Fruit fly (Drosophila melanogaster): ENCODE results near the gene CG7084.
A peak's percentile ranks its signal among the peaks of the same experiment; 100 is the strongest.

CG7084 gene

dm6 chr3R:22330512-22331119 is 32.0 kb downstream of the CG7084 start, which contains the start of gene CG33721 (continued):
- TF ChIP-seq CG7786 (GFP tag; optimal IDR thresholded peaks at IDR 0.05) (no peak), Vsx1 (GFP tag; optimal IDR thresholded peaks at IDR 0.05) (peak; percentile 66), CG12071 (GFP tag; optimal IDR thresholded peaks at IDR 0.05) (no peak), Elba2 (GFP tag; optimal IDR thresholded peaks at IDR 0.05) (no peak), Dll (GFP tag; IDR thresholded peaks at IDR 0.05; ENCODE audit: partially characterized antibody) (no peak), onecut (GFP tag; IDR thresholded peaks at IDR 0.05) (no peak), CG3407 (GFP tag; optimal IDR thresholded peaks at IDR 0.05) (no peak), run (tag; optimal IDR thresholded peaks at IDR 0.05) (no peak), mirr (GFP tag; optimal IDR thresholded peaks at IDR 0.05) (no peak), CG6854 (GFP tag; optimal IDR thresholded peaks at IDR 0.05) (no peak), Deaf1 (tag; optimal IDR thresholded peaks at IDR 0.05) (no peak), bsh (GFP tag; optimal IDR thresholded peaks at IDR 0.05) (no peak), ATbp (GFP tag; optimal IDR thresholded peaks at IDR 0.05) (no peak)

DNA sequence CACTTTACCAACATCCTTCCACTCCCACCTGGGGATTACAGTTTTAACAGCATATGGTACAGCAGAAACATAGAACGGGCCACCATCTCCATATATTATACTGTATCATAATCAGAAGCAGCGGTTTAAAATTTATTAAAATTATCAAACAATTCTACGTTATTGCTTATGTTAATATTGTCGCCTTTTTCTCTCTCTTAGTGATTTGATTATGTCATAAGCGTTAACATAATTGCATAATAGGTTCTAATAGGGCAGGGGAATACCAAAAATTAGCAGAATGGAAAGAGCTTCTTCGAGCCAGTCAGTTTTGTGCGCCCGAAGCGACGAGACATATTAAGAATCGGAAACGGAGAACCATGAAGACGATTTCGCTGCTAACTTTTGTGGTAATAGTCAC is 33.1 kb downstream of the CG7084 start, which contains the start of gene CG13862:
Gene CG13862, plus strand, starts transcription at position 301 of the 400 bp plus-strand sequence.
- TF ChIP-seq cas (GFP tag; IDR thresholded peaks at IDR 0.05), result no peak
- peak; percentile 70 for TF ChIP-seq CG13894 (tag; optimal IDR thresholded peaks at IDR 0.05)
- TF ChIP-seq shn (GFP tag; optimal IDR thresholded peaks at IDR 0.05), result no peak
- TF ChIP-seq CG11560 (tag; IDR thresholded peaks at IDR 0.05), result no peak
- TF ChIP-seq chinmo (GFP tag; IDR thresholded peaks at IDR 0.05; ENCODE audit: partially characterized antibody), result 0 out of 4 replicates have a peak, but pooled peaks have one; percentile 44
- TF ChIP-seq Usf (GFP tag; optimal IDR thresholded peaks at IDR 0.05), result no peak
- no peak for TF ChIP-seq ind (GFP tag; optimal IDR thresholded peaks at IDR 0.05)
- TF ChIP-seq Bdp1 (GFP tag; optimal IDR thresholded peaks at IDR 0.05), result no peak
- TF ChIP-seq trh (GFP tag; optimal IDR thresholded peaks at IDR 0.05), result no peak
- TF ChIP-seq pzg (GFP tag; optimal IDR thresholded peaks at IDR 0.05), result no peak
- no peak for TF ChIP-seq CG6689 (GFP tag; IDR thresholded peaks at IDR 0.05)
- no peak for TF ChIP-seq H2.0 (GFP tag; IDR thresholded peaks at IDR 0.05)
- TF ChIP-seq CG6654 (GFP tag; optimal IDR thresholded peaks at IDR 0.05), result peak; percentile 16
- TF ChIP-seq ttk (GFP tag; IDR thresholded peaks at IDR 0.05), result no peak
- TF ChIP-seq CG12071 (GFP tag; optimal IDR thresholded peaks at IDR 0.05), result no peak
- no peak for TF ChIP-seq knrl (GFP tag; IDR thresholded peaks at IDR 0.05; ENCODE audit: partially characterized antibody)
- TF ChIP-seq CG12104 (GFP tag; optimal IDR thresholded peaks at IDR 0.05), result no peak
- peak; percentile 13 for TF ChIP-seq CG12769 (tag; optimal IDR thresholded peaks at IDR 0.05)
- no peak for TF ChIP-seq chm (GFP tag; IDR thresholded peaks at IDR 0.05)
- no peak for TF ChIP-seq CG1602 (GFP tag; optimal IDR thresholded peaks at IDR 0.05)
- no peak for TF ChIP-seq gem (tag; optimal IDR thresholded peaks at IDR 0.05)
- TF ChIP-seq CG34376 (GFP tag; optimal IDR thresholded peaks at IDR 0.05), result no peak
- TF ChIP-seq Side (GFP tag; optimal IDR thresholded peaks at IDR 0.05), result no peak
- no peak for TF ChIP-seq CG10959 (GFP tag; IDR thresholded peaks at IDR 0.05)
- peak in 1 of 2 experiments; percentile 55 for TF ChIP-seq Pdp1 (GFP tag; optimal IDR thresholded peaks at IDR 0.05)
- TF ChIP-seq PHDP (tag; optimal IDR thresholded peaks at IDR 0.05), result no peak
- TF ChIP-seq CG12236 (GFP tag; optimal IDR thresholded peaks at IDR 0.05), result no peak
- TF ChIP-seq CG2875 (GFP tag; optimal IDR thresholded peaks at IDR 0.05), result no peak
- TF ChIP-seq CG17829 (tag; optimal IDR thresholded peaks at IDR 0.05), result no peak
- no peak for TF ChIP-seq yki (optimal IDR thresholded peaks at IDR 0.05)
- TF ChIP-seq eve (GFP tag; optimal IDR thresholded peaks at IDR 0.05), result no peak
- TF ChIP-seq br (optimal IDR thresholded peaks at IDR 0.05), result no peak
- no peak for TF ChIP-seq CG16779 (GFP tag; IDR thresholded peaks at IDR 0.05)
- TF ChIP-seq HLH4C (GFP tag; IDR thresholded peaks at IDR 0.05; ENCODE audit: partially characterized antibody), result no peak

Data from whole organism, embryonic.